Worm (Caenorhabditis elegans): Measurements from ENCODE around the gene lgc-25.

lgc-25 gene

DNA sequence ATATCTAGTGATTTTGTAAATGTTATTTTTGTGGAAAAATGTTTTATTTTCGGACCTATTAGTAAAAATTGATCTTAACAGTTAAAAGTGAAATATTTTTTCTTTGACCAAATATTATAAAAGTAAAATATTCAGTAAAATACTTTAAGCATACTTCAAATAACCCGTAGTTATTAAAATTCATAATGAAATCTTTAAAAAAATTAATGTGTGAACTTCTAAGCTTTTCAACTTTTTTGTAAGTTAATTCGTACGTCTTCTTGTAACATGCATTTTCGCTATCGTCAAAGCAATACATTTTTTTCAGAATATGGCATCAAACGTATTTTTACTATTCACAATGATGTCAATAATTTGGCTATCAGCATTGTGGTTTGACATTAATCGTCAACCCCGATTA, 14.2 kb upstream of the lgc-25 start, which contains the start of gene C37E2.2:
C37E2.2 (plus strand) TSS at position 301 of the 400 bp plus-strand sequence.
- TF ChIP-seq zag-1 (tag; optimal IDR thresholded peaks at IDR 0.05), result no peak
- no peak for TF ChIP-seq ceh-28 (tag; optimal IDR thresholded peaks at IDR 0.05)
- TF ChIP-seq elt-1 (tag; optimal IDR thresholded peaks at IDR 0.05), result no peak
- no peak for TF ChIP-seq fkh-2 (tag; optimal IDR thresholded peaks at IDR 0.05)
- no peak for TF ChIP-seq mdl-1 (tag; optimal IDR thresholded peaks at IDR 0.05)
- TF ChIP-seq nhr-67 (tag; optimal IDR thresholded peaks at IDR 0.05), result no peak
- TF ChIP-seq nhr-23 (tag; optimal IDR thresholded peaks at IDR 0.05), result no peak
- TF ChIP-seq lsy-12 (tag; optimal IDR thresholded peaks at IDR 0.05), result no peak
- TF ChIP-seq nhr-25 (tag; optimal IDR thresholded peaks at IDR 0.05), result no peak
- no peak for TF ChIP-seq mml-1 (tag; optimal IDR thresholded peaks at IDR 0.05)
- TF ChIP-seq ama-1 (optimal IDR thresholded peaks at IDR 0.05), result no peak
- TF ChIP-seq nhr-237 (tag; optimal IDR thresholded peaks at IDR 0.05), result no peak

DNA sequence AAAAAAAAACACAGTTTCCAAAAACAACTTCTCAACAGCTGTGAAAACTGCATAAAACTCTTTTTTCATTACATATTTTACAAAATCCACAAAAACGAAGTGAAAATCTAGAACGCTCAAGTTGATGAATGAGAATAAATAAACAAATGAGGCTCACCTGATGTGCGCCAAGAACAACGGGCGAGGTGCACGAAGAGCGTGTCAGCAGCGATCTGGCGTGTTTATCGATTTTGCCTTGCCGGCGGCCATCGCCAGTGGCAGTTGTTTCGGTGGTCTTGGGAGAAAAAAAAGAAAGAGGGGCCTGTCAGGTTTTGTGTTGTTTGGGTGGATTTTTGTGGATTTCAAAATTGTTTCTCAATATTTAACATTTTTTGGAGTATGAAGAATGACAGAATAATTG, 12.3 kb upstream of the lgc-25 start, which contains the start of gene idhb-1:
idhb-1 (minus strand) TSS at position 214 of the 400 bp plus-strand sequence.
- peak; percentile 55 for TF ChIP-seq snpc-4 (tag; optimal IDR thresholded peaks at IDR 0.05)
- TF ChIP-seq nhr-23 (tag; optimal IDR thresholded peaks at IDR 0.05), result peak; percentile 34
- peak; percentile 38 for TF ChIP-seq elt-2 (tag; optimal IDR thresholded peaks at IDR 0.05)
- TF ChIP-seq lin-15B (tag; optimal IDR thresholded peaks at IDR 0.05), result peak; percentile 80
- TF ChIP-seq nhr-67 (tag; optimal IDR thresholded peaks at IDR 0.05), result no peak
- TF ChIP-seq skn-1 (tag; optimal IDR thresholded peaks at IDR 0.05), result no peak
- TF ChIP-seq mml-1 (tag; optimal IDR thresholded peaks at IDR 0.05), result no peak
- TF ChIP-seq ztf-4 (tag; optimal IDR thresholded peaks at IDR 0.05), result no peak
- peak; percentile 11 for TF ChIP-seq ama-1 (optimal IDR thresholded peaks at IDR 0.05)
- peak; percentile 9 for TF ChIP-seq pqm-1 (tag; optimal IDR thresholded peaks at IDR 0.05)
- TF ChIP-seq fkh-10 (GFP tag; optimal IDR thresholded peaks at IDR 0.05), result peak; percentile 8
- TF ChIP-seq ztf-11 (tag; optimal IDR thresholded peaks at IDR 0.05), result no peak
- TF ChIP-seq elt-1 (tag; optimal IDR thresholded peaks at IDR 0.05), result no peak
- TF ChIP-seq R02D3.7 (tag; optimal IDR thresholded peaks at IDR 0.05), result peak; percentile 8
- TF ChIP-seq nhr-12 (tag; optimal IDR thresholded peaks at IDR 0.05), result no peak
- no peak for TF ChIP-seq ZK546.5 (tag; optimal IDR thresholded peaks at IDR 0.05)
- TF ChIP-seq lin-39 (tag; optimal IDR thresholded peaks at IDR 0.05), result peak; percentile 85
- no peak for TF ChIP-seq elt-3 (tag; optimal IDR thresholded peaks at IDR 0.05)
- TF ChIP-seq nfya-1 (tag; optimal IDR thresholded peaks at IDR 0.05; ENCODE audit: insufficient read depth), result peak; percentile 80
- TF ChIP-seq nhr-25 (tag; optimal IDR thresholded peaks at IDR 0.05), result peak; percentile 78
- TF ChIP-seq ceh-28 (tag; optimal IDR thresholded peaks at IDR 0.05), result peak; percentile 88
- peak; percentile 21 for TF ChIP-seq tbx-2 (tag; optimal IDR thresholded peaks at IDR 0.05)
- TF ChIP-seq fos-1 (tag; optimal IDR thresholded peaks at IDR 0.05), result no peak
- TF ChIP-seq pha-4 (tag; optimal IDR thresholded peaks at IDR 0.05), result peak; percentile 82
- TF ChIP-seq ceh-16 (tag; optimal IDR thresholded peaks at IDR 0.05), result no peak
- TF ChIP-seq jun-1 (tag; optimal IDR thresholded peaks at IDR 0.05), result peak; percentile 50
- no peak for TF ChIP-seq unc-39 (tag; optimal IDR thresholded peaks at IDR 0.05)
- TF ChIP-seq egl-5 (tag; optimal IDR thresholded peaks at IDR 0.05), result peak; percentile 11
- TF ChIP-seq daf-12 (tag; optimal IDR thresholded peaks at IDR 0.05), result no peak
- peak; percentile 53 for TF ChIP-seq hmg-11 (tag; optimal IDR thresholded peaks at IDR 0.05)
- TF ChIP-seq ceh-9 (tag; optimal IDR thresholded peaks at IDR 0.05), result no peak
- TF ChIP-seq nhr-43 (tag; optimal IDR thresholded peaks at IDR 0.05; ENCODE audit: poor library complexity, severe bottlenecking), result no peak
- no peak for TF ChIP-seq zag-1 (tag; optimal IDR thresholded peaks at IDR 0.05)

DNA sequence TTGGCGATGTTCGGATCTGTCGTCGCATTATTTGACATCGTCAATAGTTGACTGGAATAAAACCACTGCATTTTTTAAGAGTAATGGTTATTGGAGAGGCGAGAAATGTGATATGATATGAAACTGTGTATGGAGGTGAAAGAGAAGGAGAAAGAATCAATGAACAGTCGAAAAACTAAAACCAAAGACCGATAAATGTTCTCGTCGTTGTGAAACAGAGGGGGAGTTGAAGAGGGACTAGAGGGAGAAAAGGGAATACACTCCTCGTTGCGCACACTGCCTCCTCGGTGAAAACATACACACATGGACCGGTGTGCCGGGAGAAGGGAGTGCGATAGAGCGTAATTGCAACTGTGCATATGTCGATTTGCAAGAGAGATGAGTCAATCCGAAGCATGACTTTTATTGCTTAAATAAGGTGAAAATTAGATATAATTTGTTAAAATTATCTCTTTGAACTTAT, 8.1 kb upstream of the lgc-25 start, which contains the start of gene sym-4:
sym-4 (minus strand) TSS at position 51 of the 463 bp plus-strand sequence.
- no peak for TF ChIP-seq nhr-67 (tag; optimal IDR thresholded peaks at IDR 0.05)
- TF ChIP-seq daf-12 (tag; optimal IDR thresholded peaks at IDR 0.05), result no peak
- peak; percentile 44 for TF ChIP-seq ceh-82 (tag; optimal IDR thresholded peaks at IDR 0.05)
- no peak for TF ChIP-seq zag-1 (tag; optimal IDR thresholded peaks at IDR 0.05)
- peak; percentile 68 for TF ChIP-seq tbx-2 (tag; optimal IDR thresholded peaks at IDR 0.05)
- TF ChIP-seq jun-1 (tag; optimal IDR thresholded peaks at IDR 0.05), result peak; percentile 90
- TF ChIP-seq hmg-11 (tag; optimal IDR thresholded peaks at IDR 0.05), result peak; percentile 96
- no peak for TF ChIP-seq nhr-12 (tag; optimal IDR thresholded peaks at IDR 0.05)
- peak; percentile 42 for TF ChIP-seq skn-1 (tag; optimal IDR thresholded peaks at IDR 0.05)
- no peak for TF ChIP-seq ZK546.5 (tag; optimal IDR thresholded peaks at IDR 0.05)
- peak; percentile 63 for TF ChIP-seq nhr-11 (tag; optimal IDR thresholded peaks at IDR 0.05)
- peak; percentile 96 for TF ChIP-seq pqm-1 (tag; optimal IDR thresholded peaks at IDR 0.05)
- TF ChIP-seq eor-1 (tag; optimal IDR thresholded peaks at IDR 0.05), result no peak
- peak; percentile 29 for TF ChIP-seq ztf-4 (tag; optimal IDR thresholded peaks at IDR 0.05)
- TF ChIP-seq unc-62 (GFP tag; optimal IDR thresholded peaks at IDR 0.05), result peak; percentile 58
- TF ChIP-seq elt-1 (tag; optimal IDR thresholded peaks at IDR 0.05), result peak; percentile 27
- peak; percentile 67 for TF ChIP-seq mdl-1 (tag; optimal IDR thresholded peaks at IDR 0.05)
- peak; percentile 97 for TF ChIP-seq nhr-25 (tag; optimal IDR thresholded peaks at IDR 0.05)
- no peak for TF ChIP-seq unc-39 (tag; optimal IDR thresholded peaks at IDR 0.05)
- TF ChIP-seq fkh-2 (tag; optimal IDR thresholded peaks at IDR 0.05), result no peak
- TF ChIP-seq elt-2 (tag; optimal IDR thresholded peaks at IDR 0.05), result peak; percentile 90
- no peak for TF ChIP-seq nhr-237 (tag; optimal IDR thresholded peaks at IDR 0.05)
- peak; percentile 93 for TF ChIP-seq nhr-23 (tag; optimal IDR thresholded peaks at IDR 0.05)
- peak; percentile 88 for TF ChIP-seq ceh-28 (tag; optimal IDR thresholded peaks at IDR 0.05)
- no peak for TF ChIP-seq ceh-9 (tag; optimal IDR thresholded peaks at IDR 0.05)
- peak; percentile 63 for TF ChIP-seq fos-1 (tag; optimal IDR thresholded peaks at IDR 0.05)
- TF ChIP-seq nhr-77 (tag; optimal IDR thresholded peaks at IDR 0.05), result peak; percentile 41
- no peak for TF ChIP-seq ztf-11 (tag; optimal IDR thresholded peaks at IDR 0.05)
- peak; percentile 64 for TF ChIP-seq nhr-76 (tag; optimal IDR thresholded peaks at IDR 0.05)
- no peak for TF ChIP-seq nhr-28 (tag; optimal IDR thresholded peaks at IDR 0.05)
- peak; percentile 61 for TF ChIP-seq egl-5 (tag; optimal IDR thresholded peaks at IDR 0.05)
- no peak for TF ChIP-seq ceh-16 (tag; optimal IDR thresholded peaks at IDR 0.05)
- no peak for TF ChIP-seq mml-1 (tag; optimal IDR thresholded peaks at IDR 0.05)
- peak; percentile 95 for TF ChIP-seq pha-4 (tag; optimal IDR thresholded peaks at IDR 0.05)
- TF ChIP-seq sea-2 (GFP tag; optimal IDR thresholded peaks at IDR 0.05), result no peak

Measured in whole organism, L3 larva.